Worm (Caenorhabditis elegans) whole organism, L3 larva: ENCODE data around the gene nhr-99.

Source experiments
- elt-3 ChIP-seq, 3 experiments: fragments of 150-350 bp in 1 of 3; sonication (generic microtip) in 2 of 3; optimal IDR thresholded peaks; 2 replicates in 2 of 3; 4 replicates in 1 of 3; lab custom pipeline; 2014 to 2017; ENCODE audit warnings: missing biosample characterization in 3 of 3, missing genetic modification characterization in 3 of 3
- fkh-2 ChIP-seq: fragments of 150-350 bp; optimal IDR thresholded peaks from 2 replicates; lab custom pipeline; 2014; ENCODE audit warnings: missing biosample characterization, missing genetic modification reagents, missing genetic modification characterization
- lin-39 ChIP-seq: fragments of 150-350 bp; optimal IDR thresholded peaks from 2 replicates; lab custom pipeline; 2018; ENCODE audit warnings: missing biosample characterization, missing genetic modification reagents, missing genetic modification characterization
- nhr-11 ChIP-seq: fragments of 150-350 bp; optimal IDR thresholded peaks from 2 replicates; lab custom pipeline; 2014; ENCODE audit warnings: missing biosample characterization, missing genetic modification characterization
- nhr-237 ChIP-seq: fragments of 150-350 bp; optimal IDR thresholded peaks from 2 replicates; lab custom pipeline; 2014; ENCODE audit warnings: missing biosample characterization, missing genetic modification characterization
- nhr-28 ChIP-seq: fragments of 150-350 bp; optimal IDR thresholded peaks from 2 replicates; lab custom pipeline; 2014; ENCODE audit warnings: missing biosample characterization, missing genetic modification characterization
- nhr-76 ChIP-seq: fragments of 150-350 bp; sonication (generic microtip); optimal IDR thresholded peaks from 5 replicates; lab custom pipeline; 2014; ENCODE audit warnings: missing biosample characterization, missing genetic modification characterization
- nhr-77 ChIP-seq: fragments of 150-350 bp; optimal IDR thresholded peaks from 2 replicates; lab custom pipeline; 2014; ENCODE audit warnings: missing biosample characterization, missing genetic modification characterization
- pha-4 ChIP-seq: fragments of 150-350 bp; optimal IDR thresholded peaks from 2 replicates; lab custom pipeline; 2014; ENCODE audit warnings: missing biosample characterization, missing genetic modification reagents, missing genetic modification characterization
- pqm-1 ChIP-seq: fragments of 150-350 bp; optimal IDR thresholded peaks from 2 replicates; lab custom pipeline; 2017; ENCODE audit warnings: missing biosample characterization, missing genetic modification characterization, inconsistent platforms
- snpc-4 ChIP-seq: fragments of 150-350 bp; optimal IDR thresholded peaks from 2 replicates; lab custom pipeline; 2014; ENCODE audit warnings: missing biosample characterization, missing genetic modification characterization
- tbx-2 ChIP-seq: sonication (generic microtip); optimal IDR thresholded peaks from 2 replicates; lab custom pipeline; 2016; ENCODE audit warnings: mild to moderate bottlenecking, missing genetic modification characterization, missing compliant biosample characterization
- unc-62 ChIP-seq: fragments of 150-350 bp; sonication (generic microtip); optimal IDR thresholded peaks from 4 replicates; lab custom pipeline; 2014; ENCODE audit warnings: missing biosample characterization, missing genetic modification reagents, missing genetic modification characterization
- zag-1 ChIP-seq: fragments of 150-350 bp; optimal IDR thresholded peaks from 2 replicates; lab custom pipeline; 2014; ENCODE audit warnings: missing biosample characterization, missing genetic modification characterization

DNA sequence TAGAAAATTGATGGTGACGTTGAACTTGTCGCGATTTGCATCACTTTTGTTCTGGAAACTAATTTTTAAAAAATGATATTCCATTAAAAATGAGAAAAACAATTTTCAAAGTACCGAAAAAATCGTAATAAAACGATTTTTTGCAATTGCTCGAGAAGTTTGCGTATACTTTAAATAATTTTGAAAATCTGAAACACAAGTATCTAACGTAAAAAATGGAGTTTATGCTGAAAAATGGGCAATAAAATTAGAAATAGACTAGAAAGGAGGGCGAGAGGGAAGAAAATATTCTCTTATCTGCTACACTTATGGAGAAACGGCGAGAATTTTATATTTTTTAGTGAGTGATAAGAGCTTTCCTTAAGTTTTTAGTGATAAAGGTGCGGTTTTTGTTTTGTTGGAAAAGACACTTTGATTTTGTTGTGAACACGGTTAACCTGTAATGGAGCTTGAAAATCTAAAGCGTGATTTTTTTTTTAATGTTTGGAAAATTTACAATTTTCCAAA lies 8.8 kb downstream of the nhr-99 start, which contains the start of gene nhr-130:
- TF ChIP-seq zag-1 (tag; lab: Kevin White, UChicago) (no peak), snpc-4 (tag; lab: Kevin White, UChicago) (no peak), pqm-1 (tag; lab: Kevin White, UChicago) (peak; percentile 77), tbx-2 (no peak), unc-62 (GFP tag; lab: Kevin White, UChicago) (no peak), elt-3 (tag; optimal IDR thresholded peaks at IDR 0.05; lab: Kevin White, UChicago) (no peak), nhr-11 (tag; lab: Kevin White, UChicago) (no peak), lin-39 (tag; lab: Kevin White, UChicago) (no peak), nhr-77 (tag; lab: Kevin White, UChicago) (no peak), nhr-28 (tag; lab: Kevin White, UChicago) (no peak), pha-4 (tag; lab: Kevin White, UChicago) (peak; percentile 20), nhr-237 (tag; lab: Kevin White, UChicago) (no peak), fkh-2 (tag; lab: Kevin White, UChicago) (no peak), nhr-76 (no peak)
